Fruit fly (Drosophila melanogaster): ENCODE data around the gene lky.
"Not testable (repeated sequence)": the region's sequence is repeated elsewhere in the genome, so short reads cannot be mapped to it uniquely, and the experiment has no call there.

Gene lky

dm6 chrX:20001996-20002395, at the start of gene lky:
lky (minus strand) TSS chrX:20002096.
- no peak for TF ChIP-seq EcR (GFP tag; optimal IDR thresholded peaks at IDR 0.05)
- TF ChIP-seq CG8478 (optimal IDR thresholded peaks at IDR 0.05): no peak
- no peak for TF ChIP-seq usp (GFP tag; optimal IDR thresholded peaks at IDR 0.05)
- TF ChIP-seq pan (optimal IDR thresholded peaks at IDR 0.05): no peak
- no peak for TF ChIP-seq Dll (optimal IDR thresholded peaks at IDR 0.05)
- no peak for TF ChIP-seq psq (optimal IDR thresholded peaks at IDR 0.05)

- TF ChIP-seq Dll (optimal IDR thresholded peaks at IDR 0.05): no peak
- TF ChIP-seq usp (GFP tag; optimal IDR thresholded peaks at IDR 0.05): no peak
- TF ChIP-seq pan (optimal IDR thresholded peaks at IDR 0.05): no peak
- no peak for TF ChIP-seq psq (optimal IDR thresholded peaks at IDR 0.05)
- no peak for TF ChIP-seq CG8478 (optimal IDR thresholded peaks at IDR 0.05)
- no peak for TF ChIP-seq EcR (GFP tag; optimal IDR thresholded peaks at IDR 0.05)
Measured at dm6 chrX:20050994-20051393, 49.1 kb upstream of the lky start, which contains the start of gene CG9570. CG9570 (plus strand) TSS chrX:20051294.

dm6 chrX:19964215-19964614, 37.7 kb downstream of the lky start:
- no peak for TF ChIP-seq CG8478 (optimal IDR thresholded peaks at IDR 0.05)
- TF ChIP-seq psq (optimal IDR thresholded peaks at IDR 0.05): no peak
- no peak for TF ChIP-seq pan (optimal IDR thresholded peaks at IDR 0.05)
- no peak for TF ChIP-seq Dll (optimal IDR thresholded peaks at IDR 0.05)
- TF ChIP-seq usp (GFP tag; optimal IDR thresholded peaks at IDR 0.05): no peak
- TF ChIP-seq EcR (GFP tag; optimal IDR thresholded peaks at IDR 0.05): no peak

dm6 chrX:19960881-19961347, 41.0 kb downstream of the lky start, which contains the start of gene Nep3:
Nep3 (plus strand) TSS chrX:19961297.
- TF ChIP-seq usp (GFP tag; optimal IDR thresholded peaks at IDR 0.05): no peak
- no peak for TF ChIP-seq CG8478 (optimal IDR thresholded peaks at IDR 0.05)
- TF ChIP-seq psq (optimal IDR thresholded peaks at IDR 0.05): no peak
- no peak for TF ChIP-seq pan (optimal IDR thresholded peaks at IDR 0.05)
- TF ChIP-seq EcR (GFP tag; optimal IDR thresholded peaks at IDR 0.05): no peak
- TF ChIP-seq Dll (optimal IDR thresholded peaks at IDR 0.05): no peak

- TF ChIP-seq usp (GFP tag; optimal IDR thresholded peaks at IDR 0.05) (no peak), CG8478 (optimal IDR thresholded peaks at IDR 0.05) (no peak), EcR (GFP tag; optimal IDR thresholded peaks at IDR 0.05) (no peak), Dll (optimal IDR thresholded peaks at IDR 0.05) (no peak), pan (optimal IDR thresholded peaks at IDR 0.05) (no peak), psq (optimal IDR thresholded peaks at IDR 0.05) (no peak)
Measured at dm6 chrX:19959353-19959969, 42.4 kb downstream of the lky start, which contains the start of gene CG12655. CG12655 (minus strand) TSS chrX:19959403.

dm6 chrX:19958242-19958641, 43.7 kb downstream of the lky start, which contains the start of gene CG43784:
CG43784 (minus strand) TSS chrX:19958342.
- TF ChIP-seq EcR (GFP tag; optimal IDR thresholded peaks at IDR 0.05); pan (optimal IDR thresholded peaks at IDR 0.05); psq (optimal IDR thresholded peaks at IDR 0.05): not testable (repeated sequence)

dm6 chrX:19953508-19953907, 48.4 kb downstream of the lky start, which contains the start of gene CG45494:
CG45494 (minus strand) TSS chrX:19953608.
- not testable (repeated sequence) for TF ChIP-seq CG8478, Dll, pan (optimal IDR thresholded peaks at IDR 0.05)
